Fruit fly (Drosophila melanogaster): ENCODE measurements around the gene CG42523.
A peak's percentile ranks its signal among the peaks of the same experiment; 100 is the strongest.

Gene CG42523

DNA sequence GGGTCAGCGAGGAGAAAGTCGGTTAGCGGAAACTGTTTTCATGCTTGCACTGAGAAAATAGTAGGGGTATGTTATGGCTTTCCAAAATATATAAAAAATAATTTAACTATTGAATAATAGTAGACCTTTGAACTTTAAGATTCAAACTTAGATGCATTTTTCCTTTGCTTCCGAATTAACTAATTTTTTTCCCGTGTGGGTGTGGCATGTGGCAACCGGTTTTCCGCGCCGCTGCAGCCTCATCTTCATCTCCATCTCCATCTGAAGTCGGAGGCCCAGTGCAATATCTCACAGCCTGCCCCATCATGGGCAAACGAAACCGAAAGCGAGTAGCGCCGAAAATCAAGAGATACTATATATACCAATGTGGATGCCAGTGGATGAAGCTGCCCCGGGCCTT lies 34.9 kb downstream of the CG42523 start (continued):
- no peak for TF ChIP-seq wdn (GFP tag; IDR thresholded peaks at IDR 0.05)
- no peak for TF ChIP-seq prd (optimal IDR thresholded peaks at IDR 0.05)
- TF ChIP-seq prd (GFP tag; IDR thresholded peaks at IDR 0.05), result peak; percentile 28; the same call in 2 of the 3 replicates
- TF ChIP-seq amos (GFP tag; IDR thresholded peaks at IDR 0.05; ENCODE audit: partially characterized antibody), result no peak
- no peak for TF ChIP-seq az2 (GFP tag; optimal IDR thresholded peaks at IDR 0.05)
- no peak for TF ChIP-seq caup (GFP tag; optimal IDR thresholded peaks at IDR 0.05; ENCODE audit: severe bottlenecking)
- TF ChIP-seq Sin3A (optimal IDR thresholded peaks at IDR 0.05), result no peak
- peak; percentile 17 for TF ChIP-seq CG17829 (tag; optimal IDR thresholded peaks at IDR 0.05)
- TF ChIP-seq Ssrp (tag; optimal IDR thresholded peaks at IDR 0.05), result no peak
- TF ChIP-seq CG42726 (GFP tag; IDR thresholded peaks at IDR 0.05; ENCODE audit: partially characterized antibody), result no peak
- TF ChIP-seq Pdp1 (GFP tag; optimal IDR thresholded peaks at IDR 0.05), result no peak
- TF ChIP-seq CG6689 (GFP tag; IDR thresholded peaks at IDR 0.05), result 0 out of 2 replicates have a peak, but pooled peaks have one; percentile 34
- TF ChIP-seq CG16813 (GFP tag; IDR thresholded peaks at IDR 0.05; ENCODE audit: partially characterized antibody), result no peak

DNA sequence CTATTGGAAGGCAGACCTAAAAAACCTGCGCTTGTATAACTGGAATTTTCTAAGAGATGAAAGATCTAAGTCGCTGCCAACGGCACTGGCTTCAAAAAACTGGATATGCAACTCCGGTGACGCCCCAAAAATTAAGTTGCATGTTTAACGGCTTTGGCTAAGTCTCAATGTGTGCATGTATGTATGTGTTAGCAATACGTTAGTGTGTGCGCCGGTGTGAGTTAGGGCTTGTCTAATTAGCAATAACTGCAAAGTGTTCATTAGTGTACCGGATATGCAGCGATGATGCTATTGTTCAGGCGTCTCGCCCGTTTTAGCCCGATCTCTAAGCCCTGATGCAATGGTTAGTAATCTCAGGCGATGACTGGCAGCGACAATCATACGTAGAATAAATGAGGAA lies 36.2 kb downstream of the CG42523 start:
- TF ChIP-seq Awh (GFP tag; IDR thresholded peaks at IDR 0.05), result peak; percentile 90
- peak; percentile 21 for TF ChIP-seq CG15269 (tag; optimal IDR thresholded peaks at IDR 0.05)
- TF ChIP-seq CG10321 (GFP tag; IDR thresholded peaks at IDR 0.05), result no peak

dm6 chr2L:4800033-4800432 lies 37.3 kb downstream of the CG42523 start:
- TF ChIP-seq ATbp (GFP tag; optimal IDR thresholded peaks at IDR 0.05) (no peak), tin (GFP tag; optimal IDR thresholded peaks at IDR 0.05) (no peak), C15 (GFP tag; IDR thresholded peaks at IDR 0.05) (no peak), CG10565 (GFP tag; optimal IDR thresholded peaks at IDR 0.05) (no peak), CG34224 (GFP tag; IDR thresholded peaks at IDR 0.05; ENCODE audit: partially characterized antibody) (no peak), chinmo (GFP tag; IDR thresholded peaks at IDR 0.05; ENCODE audit: partially characterized antibody) (0 out of 4 replicates have a peak, but pooled peaks have one; percentile 25), CG8388 (GFP tag; optimal IDR thresholded peaks at IDR 0.05) (peak; percentile 9), Dref (GFP tag; IDR thresholded peaks at IDR 0.05) (no peak), CG7271 (tag; optimal IDR thresholded peaks at IDR 0.05) (no peak), CG5180 (GFP tag; optimal IDR thresholded peaks at IDR 0.05) (no peak), Ada2b (GFP tag; IDR thresholded peaks at IDR 0.05) (no peak), CHES-1-like (GFP tag; optimal IDR thresholded peaks at IDR 0.05) (no peak), CG12155 (GFP tag; optimal IDR thresholded peaks at IDR 0.05) (no peak), pan (optimal IDR thresholded peaks at IDR 0.05) (no peak), pan (GFP tag; optimal IDR thresholded peaks at IDR 0.05 in 1 of 2, IDR thresholded peaks at IDR 0.05 in 1 of 2) (no peak), Med (GFP tag) (peak; percentile 47), CG1647 (GFP tag; optimal IDR thresholded peaks at IDR 0.05) (no peak), odd (GFP tag; optimal IDR thresholded peaks at IDR 0.05) (no peak), crc (GFP tag; optimal IDR thresholded peaks at IDR 0.05) (no peak), wor (GFP tag; IDR thresholded peaks at IDR 0.05) (no peak), CG14710 (tag; optimal IDR thresholded peaks at IDR 0.05) (no peak), Hr78 (GFP tag; optimal IDR thresholded peaks at IDR 0.05) (no peak), so (GFP tag; IDR thresholded peaks at IDR 0.05) (no peak), br (optimal IDR thresholded peaks at IDR 0.05) (no peak), CG2199 (GFP tag; IDR thresholded peaks at IDR 0.05) (no peak), az2 (GFP tag; optimal IDR thresholded peaks at IDR 0.05) (no peak), CG3407 (GFP tag; optimal IDR thresholded peaks at IDR 0.05) (no peak), ci (GFP tag; IDR thresholded peaks at IDR 0.05) (0 out of 3 replicates have a peak, but pooled peaks have one; percentile 26), CG10321 (GFP tag; IDR thresholded peaks at IDR 0.05) (no peak), NFAT (GFP tag; IDR thresholded peaks at IDR 0.05) (no peak), CG15514 (GFP tag; optimal IDR thresholded peaks at IDR 0.05) (no peak), jigr1 (GFP tag; IDR thresholded peaks at IDR 0.05) (no peak), CG6683 (GFP tag; optimal IDR thresholded peaks at IDR 0.05) (no peak), Dad (GFP tag; optimal IDR thresholded peaks at IDR 0.05) (no peak), NC2β (GFP tag; optimal IDR thresholded peaks at IDR 0.05) (no peak)

Data from whole organism, embryonic.